Worm (Caenorhabditis elegans): Measurements from ENCODE around the gene sym-4.

DNA sequence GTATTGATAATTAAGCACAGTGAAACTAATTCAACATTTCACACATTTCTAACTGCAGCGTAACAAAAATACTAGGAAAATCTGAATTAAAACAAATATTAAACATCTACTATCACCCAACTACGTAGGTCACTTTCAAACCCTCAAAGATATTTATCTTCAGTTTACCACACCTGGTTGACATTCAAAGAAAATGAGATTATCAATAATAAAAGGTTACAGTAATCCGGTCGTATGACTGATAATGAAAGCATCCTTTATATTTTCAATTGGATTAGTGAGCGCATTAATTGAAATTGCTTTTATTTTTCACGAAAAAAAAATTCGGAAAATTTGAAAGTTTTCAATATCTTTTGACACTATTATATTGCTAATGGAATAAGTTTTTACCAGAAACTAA lies 13.1 kb upstream of the sym-4 start:
- TF ChIP-seq zag-1 (tag; optimal IDR thresholded peaks at IDR 0.05) (no peak), ama-1 (optimal IDR thresholded peaks at IDR 0.05) (no peak)

Measured in whole organism, L4 larva.